Fruit fly (Drosophila melanogaster) whole organism, prepupa: Measurements from ENCODE around the gene Vps26.

ENCODE experiments used
- CG10669 ChIP-seq: fragments of 200-800 bp; sonication (Bioruptor generic); optimal IDR thresholded peaks from 3 replicates; lab custom pipeline; 2018; ENCODE audit warnings: missing biosample characterization, mild to moderate bottlenecking, missing genetic modification characterization, moderate library complexity
- CG11294 ChIP-seq: fragments of 200-800 bp; sonication (Bioruptor generic); IDR thresholded peaks from 2 replicates; pipeline ENCODE4 v1.3.6; 2022; ENCODE audit warnings: missing biosample characterization, missing genetic modification characterization
- CG11902 ChIP-seq: fragments of 200-800 bp; sonication (Bioruptor generic); optimal IDR thresholded peaks from 3 replicates; lab custom pipeline; 2016; ENCODE audit warnings: missing biosample characterization, missing genetic modification characterization
- CG15336 ChIP-seq: fragments of 200-800 bp; sonication (Bioruptor generic); IDR thresholded peaks from 2 replicates; pipeline ENCODE4 v1.3.6; 2022; ENCODE audit warnings: missing biosample characterization, missing genetic modification characterization
- CG1621 ChIP-seq: fragments of 200-800 bp; sonication (Bioruptor generic); optimal IDR thresholded peaks from 3 replicates; lab custom pipeline; 2018; ENCODE audit warnings: missing biosample characterization, mild to moderate bottlenecking, missing genetic modification characterization
- CG16779 ChIP-seq: fragments of 200-800 bp; sonication (Bioruptor generic); optimal IDR thresholded peaks from 3 replicates; lab custom pipeline; 2017; ENCODE audit warnings: missing biosample characterization, mild to moderate bottlenecking, missing genetic modification characterization
- CG3032 ChIP-seq: fragments of 200-800 bp; optimal IDR thresholded peaks from 2 replicates; lab custom pipeline; 2019; ENCODE audit warnings: missing biosample characterization, mild to moderate bottlenecking, missing genetic modification characterization, moderate library complexity
- CG31627 ChIP-seq: fragments of 200-800 bp; sonication (Bioruptor generic); optimal IDR thresholded peaks from 3 replicates; lab custom pipeline; 2016; ENCODE audit warnings: missing biosample characterization, missing genetic modification characterization
- CG32006 ChIP-seq: fragments of 200-800 bp; sonication (Bioruptor generic); optimal IDR thresholded peaks from 3 replicates; lab custom pipeline; 2017; ENCODE audit warnings: missing biosample characterization, mild to moderate bottlenecking, missing genetic modification characterization
- CG34406 ChIP-seq: fragments of 200-800 bp; sonication (Bioruptor generic); optimal IDR thresholded peaks from 3 replicates; lab custom pipeline; 2016; ENCODE audit warnings: missing biosample characterization, missing genetic modification characterization
- CG3919 ChIP-seq: fragments of 200-800 bp; sonication (Bioruptor generic); optimal IDR thresholded peaks from 3 replicates; lab custom pipeline; 2016; ENCODE audit warnings: missing biosample characterization, missing genetic modification characterization
- CG4318 ChIP-seq: fragments of 200-800 bp; sonication (Bioruptor generic); optimal IDR thresholded peaks from 3 replicates; lab custom pipeline; 2017; ENCODE audit warnings: missing biosample characterization, mild to moderate bottlenecking, missing genetic modification characterization
- CG6276 ChIP-seq: fragments of 200-800 bp; sonication (Bioruptor generic); optimal IDR thresholded peaks from 2 replicates; lab custom pipeline; 2017; ENCODE audit warnings: missing biosample characterization, mild to moderate bottlenecking, missing genetic modification characterization
- CG6792 ChIP-seq: fragments of 200-800 bp; sonication (Bioruptor generic); optimal IDR thresholded peaks from 3 replicates; lab custom pipeline; 2016; ENCODE audit warnings: missing biosample characterization, missing genetic modification characterization
- CG7368 ChIP-seq: fragments of 200-800 bp; sonication (Bioruptor generic); optimal IDR thresholded peaks from 3 replicates; lab custom pipeline; 2016; ENCODE audit warnings: missing biosample characterization, missing genetic modification characterization
- CG8119 ChIP-seq: fragments of 200-800 bp; sonication (Bioruptor generic); IDR thresholded peaks from 3 replicates; pipeline ENCODE4 v1.3.6; 2022; ENCODE audit warnings: missing biosample characterization, missing genetic modification characterization
- CG8319 ChIP-seq: fragments of 200-800 bp; sonication (Bioruptor generic); optimal IDR thresholded peaks from 3 replicates; lab custom pipeline; 2016; ENCODE audit warnings: missing biosample characterization, missing genetic modification characterization
- CG8632 ChIP-seq: fragments of 200-800 bp; sonication (Bioruptor generic); optimal IDR thresholded peaks from 3 replicates; lab custom pipeline; 2016; ENCODE audit warnings: missing biosample characterization, missing genetic modification characterization
- Eip75B ChIP-seq: fragments of 200-800 bp; sonication (Bioruptor generic); optimal IDR thresholded peaks from 3 replicates; lab custom pipeline; 2016; ENCODE audit warnings: missing biosample characterization, missing genetic modification characterization
- Eip78C ChIP-seq: fragments of 200-800 bp; sonication (Bioruptor generic); peaks from one replicate; lab custom pipeline; 2016; ENCODE audit warnings: missing biosample characterization, missing genetic modification characterization
- Eip93F ChIP-seq: fragments of 200-800 bp; sonication (Bioruptor generic); optimal IDR thresholded peaks from 2 replicates; lab custom pipeline; 2016; ENCODE audit warnings: missing biosample characterization, mild to moderate bottlenecking, missing genetic modification characterization
- Ets21C ChIP-seq: fragments of 200-800 bp; sonication (Bioruptor generic); optimal IDR thresholded peaks from 3 replicates; lab custom pipeline; 2016; ENCODE audit warnings: missing biosample characterization, missing genetic modification characterization
- Gug ChIP-seq: fragments of 200-800 bp; sonication (Bioruptor generic); IDR thresholded peaks from 2 replicates; pipeline ENCODE4 v1.3.6; 2022; ENCODE audit warnings: missing biosample characterization, missing genetic modification characterization
- Hr38 ChIP-seq: sonication (Bioruptor generic); optimal IDR thresholded peaks from 2 replicates; lab custom pipeline; 2016; ENCODE audit warnings: missing biosample characterization, missing genetic modification characterization
- Hr39 ChIP-seq: fragments of 200-800 bp; sonication (Bioruptor generic); optimal IDR thresholded peaks from 2 replicates; lab custom pipeline; 2016; ENCODE audit warnings: missing biosample characterization, missing genetic modification characterization
- Hr4 ChIP-seq: fragments of 200-800 bp; sonication (Bioruptor generic); optimal IDR thresholded peaks from 3 replicates; lab custom pipeline; 2016; ENCODE audit warnings: missing biosample characterization, missing genetic modification characterization
- Lpt ChIP-seq: fragments of 200-800 bp; sonication (Bioruptor generic); optimal IDR thresholded peaks from 3 replicates; lab custom pipeline; 2016; ENCODE audit warnings: missing biosample characterization, missing genetic modification characterization
- Met ChIP-seq: fragments of 200-800 bp; sonication (Bioruptor generic); optimal IDR thresholded peaks from 3 replicates; lab custom pipeline; 2016; ENCODE audit warnings: missing biosample characterization, missing genetic modification characterization
- Smox ChIP-seq: fragments of 200-800 bp; sonication (Bioruptor generic); optimal IDR thresholded peaks from 3 replicates; lab custom pipeline; 2016; ENCODE audit warnings: missing biosample characterization, missing genetic modification characterization
- Sox15 ChIP-seq: fragments of 200-800 bp; sonication (Bioruptor generic); optimal IDR thresholded peaks from 3 replicates; lab custom pipeline; 2016; ENCODE audit warnings: missing biosample characterization, missing genetic modification characterization
- achi ChIP-seq: fragments of 200-800 bp; sonication (Bioruptor generic); optimal IDR thresholded peaks from 3 replicates; lab custom pipeline; 2016; ENCODE audit warnings: missing biosample characterization, missing genetic modification characterization
- acj6 ChIP-seq: fragments of 200-800 bp; sonication (Bioruptor generic); optimal IDR thresholded peaks from 3 replicates; lab custom pipeline; 2016; ENCODE audit warnings: missing biosample characterization, missing genetic modification characterization
- cyc ChIP-seq: fragments of 200-800 bp; sonication (Bioruptor generic); optimal IDR thresholded peaks from 3 replicates; lab custom pipeline; 2016; ENCODE audit warnings: missing biosample characterization, missing genetic modification characterization
- dac ChIP-seq: fragments of 200-800 bp; sonication (Bioruptor generic); optimal IDR thresholded peaks from 2 replicates; lab custom pipeline; 2017; ENCODE audit warnings: missing biosample characterization, mild to moderate bottlenecking, missing genetic modification characterization
- dsx ChIP-seq: fragments of 200-800 bp; optimal IDR thresholded peaks from 3 replicates; lab custom pipeline; 2019; ENCODE audit warnings: missing biosample characterization, mild to moderate bottlenecking, missing genetic modification characterization, moderate library complexity; ENCODE audit not compliant: poor library complexity, severe bottlenecking
- eg ChIP-seq: fragments of 200-800 bp; sonication (Bioruptor generic); IDR thresholded peaks from 3 replicates; pipeline ENCODE4 v1.3.6; 2022; ENCODE audit warnings: missing biosample characterization, missing genetic modification characterization
- esn ChIP-seq: fragments of 200-800 bp; sonication (Bioruptor generic); optimal IDR thresholded peaks from 2 replicates; lab custom pipeline; 2016; ENCODE audit warnings: missing biosample characterization, mild to moderate bottlenecking, missing genetic modification characterization, moderate library complexity
- fd59A ChIP-seq: fragments of 200-800 bp; sonication (Bioruptor generic); optimal IDR thresholded peaks from 2 replicates; lab custom pipeline; 2017; ENCODE audit warnings: missing biosample characterization, mild to moderate bottlenecking, missing genetic modification characterization, missing genetic modification reagents
- fkh ChIP-seq: fragments of 200-800 bp; sonication (Bioruptor generic); optimal IDR thresholded peaks from 3 replicates; lab custom pipeline; 2017; ENCODE audit warnings: missing biosample characterization, mild to moderate bottlenecking, missing genetic modification characterization, moderate library complexity
- lz ChIP-seq: fragments of 200-800 bp; sonication (Bioruptor generic); optimal IDR thresholded peaks from 3 replicates; lab custom pipeline; 2016; ENCODE audit warnings: missing biosample characterization, missing genetic modification characterization
- net ChIP-seq: fragments of 200-800 bp; sonication (Bioruptor generic); optimal IDR thresholded peaks from 3 replicates; lab custom pipeline; 2016; ENCODE audit warnings: missing biosample characterization, missing genetic modification characterization
- svp ChIP-seq: fragments of 200-800 bp; sonication (Bioruptor generic); peaks from one replicate; lab custom pipeline; 2016; ENCODE audit warnings: missing biosample characterization, missing genetic modification characterization
- topi ChIP-seq: fragments of 200-800 bp; sonication (Bioruptor generic); optimal IDR thresholded peaks from 3 replicates; lab custom pipeline; 2016; ENCODE audit warnings: missing biosample characterization, missing genetic modification characterization

Vps26 gene

DNA sequence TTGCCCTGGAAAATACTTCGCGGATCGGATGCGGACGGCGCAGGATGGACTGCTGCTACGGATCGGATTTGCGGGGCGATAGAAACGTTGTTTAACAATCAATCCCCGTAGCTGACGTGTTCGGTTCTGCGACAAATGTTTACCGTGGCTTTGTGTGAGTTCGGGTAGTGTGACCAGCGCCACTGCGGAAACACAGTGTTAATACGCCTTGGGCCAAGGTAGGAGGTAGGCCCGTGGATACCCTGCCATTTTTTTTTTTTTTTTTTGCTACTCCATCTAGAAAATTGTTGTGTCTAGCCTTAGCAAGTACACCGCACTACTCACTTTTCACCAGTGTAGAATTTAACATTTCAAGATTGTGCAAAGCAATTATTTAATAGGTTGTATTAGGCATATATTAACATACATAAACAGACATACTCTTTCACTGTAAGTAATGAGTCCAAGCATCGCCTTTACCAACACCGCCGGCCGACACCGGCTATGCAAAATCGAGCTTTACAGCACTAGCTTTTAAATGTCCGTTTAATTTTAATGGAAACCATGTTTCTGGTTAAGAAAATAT is 12.0 kb upstream of the Vps26 start, which contains the start of gene deltaCOP (continued):
- TF ChIP-seq CG11902 (GFP tag; lab: Kevin White, UChicago) (no peak), CG1621 (tag; lab: Kevin White, UChicago) (peak; percentile 47), Ets21C (GFP tag; lab: Kevin White, UChicago) (peak; percentile 89), Hr39 (peak; percentile 90), Sox15 (GFP tag; lab: Kevin White, UChicago) (peak; percentile 84)

dm6 chrX:1865673-1866072 is 8.0 kb upstream of the Vps26 start, which contains the start of the genes Gcna and MED18:
TSS of gene Gcna (minus strand) at chrX:1865835.
TSS of gene MED18 (plus strand) at chrX:1865909.
- TF ChIP-seq CG1621 (tag; lab: Kevin White, UChicago), result no peak
- no peak for TF ChIP-seq Ets21C (GFP tag; lab: Kevin White, UChicago)
- no peak for TF ChIP-seq Met (GFP tag; lab: Kevin White, UChicago)
- TF ChIP-seq CG8632 (GFP tag; lab: Kevin White, UChicago), result no peak
- TF ChIP-seq CG7368 (GFP tag; lab: Kevin White, UChicago), result no peak
- no peak for TF ChIP-seq net (GFP tag; lab: Kevin White, UChicago)
- no peak for TF ChIP-seq CG3919 (GFP tag; lab: Kevin White, UChicago)
- TF ChIP-seq CG32006 (GFP tag; lab: Kevin White, UChicago), result no peak
- no peak for TF ChIP-seq CG8119 (GFP tag; lab: Robert Waterston, UW)

- TF ChIP-seq esn (peak; percentile 20), Ets21C (GFP tag; lab: Kevin White, UChicago) (no peak), Eip78C (GFP tag; lab: Kevin White, UChicago) (peak; percentile 26), svp (peak; percentile 92)
Observed at dm6 chrX:1868586-1869111, 5.0 kb upstream of the Vps26 start, which contains the start of the genes CG14803 and Pex5. TSS of gene CG14803 (plus strand) at chrX:1868870. TSS of gene Pex5 (minus strand) at chrX:1869061.

DNA sequence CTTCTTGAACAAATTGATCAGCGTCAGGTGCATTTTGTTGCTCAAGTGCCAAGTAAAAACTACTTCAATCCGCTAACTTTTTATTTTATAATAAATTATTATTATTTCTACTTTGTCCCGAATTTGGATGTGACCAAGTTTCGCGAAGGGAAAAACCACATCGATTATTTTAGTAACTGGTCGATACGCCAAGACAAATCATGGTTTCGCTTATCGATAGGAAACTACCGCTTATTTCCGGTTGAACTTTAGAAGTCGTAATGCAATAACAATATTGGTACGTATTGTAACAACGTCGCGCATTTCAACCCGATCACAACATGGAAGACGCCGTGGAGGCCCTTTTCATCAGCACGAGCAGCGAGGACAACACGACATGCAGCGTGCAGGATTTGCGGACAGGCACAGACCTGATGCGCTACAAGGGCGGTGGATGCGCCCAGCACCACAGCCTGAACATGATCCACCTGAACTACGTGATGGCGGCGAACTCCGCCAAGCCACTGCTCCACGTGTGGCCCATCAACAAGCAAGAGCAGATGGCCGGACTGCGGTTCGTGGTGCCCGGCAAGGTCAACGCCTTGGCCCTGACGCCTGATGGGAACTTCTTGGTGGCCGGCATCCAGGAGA is 3.6 kb downstream of the Vps26 start, which contains the start of the genes CG14817 and CG14805:
Gene CG14817, minus strand, starts transcription at position 164 of the 630 bp plus-strand sequence.
Gene CG14805, plus strand, starts transcription at position 211 of the 630 bp plus-strand sequence.
- TF ChIP-seq CG8319 (GFP tag; lab: Kevin White, UChicago) (no peak), Smox (GFP tag; lab: Kevin White, UChicago) (no peak), CG34406 (GFP tag; lab: Kevin White, UChicago) (peak; percentile 71), Hr38 (no peak), CG6792 (GFP tag; lab: Kevin White, UChicago) (peak; percentile 40), dac (GFP tag; lab: Kevin White, UChicago) (no peak), CG6276 (GFP tag; lab: Kevin White, UChicago) (no peak), CG16779 (tag; lab: Kevin White, UChicago) (peak; percentile 61), Eip75B (GFP tag; lab: Kevin White, UChicago) (no peak), Ets21C (GFP tag; lab: Kevin White, UChicago) (no peak), Hr4 (GFP tag; lab: Kevin White, UChicago) (no peak), Eip93F (GFP tag; lab: Kevin White, UChicago) (no peak), fd59A (GFP tag; lab: Kevin White, UChicago) (no peak), cyc (GFP tag; lab: Kevin White, UChicago) (peak; percentile 45), CG8119 (GFP tag; lab: Robert Waterston, UW) (no peak; the same call in 2 of the 3 replicates), lz (GFP tag; lab: Kevin White, UChicago) (peak; percentile 48), Gug (no peak), Hr39 (no peak), eg (GFP tag; lab: Robert Waterston, UW) (peak; percentile 61), CG15336 (0 out of 2 replicates have a peak, but pooled peaks have one; percentile 21), acj6 (GFP tag; lab: Kevin White, UChicago) (no peak), CG4318 (GFP tag; lab: Kevin White, UChicago) (no peak), topi (peak; percentile 68), CG11902 (GFP tag; lab: Kevin White, UChicago) (no peak), CG8632 (GFP tag; lab: Kevin White, UChicago) (no peak), achi (no peak), esn (peak; percentile 68), CG11294 (no peak), CG31627 (GFP tag; lab: Kevin White, UChicago) (no peak), dsx (GFP tag; lab: Kevin White, UChicago) (peak; percentile 68), Lpt (GFP tag; lab: Kevin White, UChicago) (no peak), CG3032 (tag; lab: Kevin White, UChicago) (peak; percentile 30), Met (GFP tag; lab: Kevin White, UChicago) (no peak), fkh (GFP tag; lab: Kevin White, UChicago) (no peak), CG10669 (GFP tag; lab: Kevin White, UChicago) (no peak)
